Worm (Caenorhabditis elegans): ENCODE data around the gene toca-1.

Gene toca-1

DNA sequence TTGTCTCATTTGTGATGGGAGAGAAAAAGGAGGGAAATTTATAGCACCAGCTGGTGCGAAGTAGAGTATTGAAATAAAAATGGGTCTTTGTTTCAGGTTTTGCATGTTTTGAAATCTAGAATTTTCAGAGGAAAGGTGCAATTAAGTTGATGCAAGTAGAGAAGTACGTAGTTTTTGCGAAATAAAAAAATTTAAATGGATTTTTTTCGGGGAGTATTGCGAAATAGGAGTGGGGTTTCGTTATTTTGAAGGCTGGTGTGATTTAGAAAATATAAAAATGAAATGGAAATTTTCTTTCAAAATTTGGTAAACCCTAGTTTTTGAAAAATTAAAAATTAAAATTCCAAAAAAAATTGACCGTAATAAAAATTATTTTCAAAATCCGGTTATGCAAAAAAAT, 6.8 kb upstream of the toca-1 start:
- no peak for TF ChIP-seq pha-2 (tag; optimal IDR thresholded peaks at IDR 0.05)
- no peak for TF ChIP-seq nfya-1 (tag; optimal IDR thresholded peaks at IDR 0.05)
- no peak for TF ChIP-seq ceh-22 (tag; optimal IDR thresholded peaks at IDR 0.05)
- no peak for TF ChIP-seq sox-4 (tag; optimal IDR thresholded peaks at IDR 0.05)
- TF ChIP-seq zip-5 (tag; optimal IDR thresholded peaks at IDR 0.05): no peak
- TF ChIP-seq gmeb-2 (tag; optimal IDR thresholded peaks at IDR 0.05): no peak
- no peak for TF ChIP-seq eyg-1 (tag; optimal IDR thresholded peaks at IDR 0.05)

- no peak for TF ChIP-seq che-1 (tag; optimal IDR thresholded peaks at IDR 0.05)
- peak; percentile 21 for TF ChIP-seq sdc-2 (tag; optimal IDR thresholded peaks at IDR 0.05)
These were observed 6.1 kb upstream of the toca-1 start for ce11 chrX:1527338-1527737.

DNA sequence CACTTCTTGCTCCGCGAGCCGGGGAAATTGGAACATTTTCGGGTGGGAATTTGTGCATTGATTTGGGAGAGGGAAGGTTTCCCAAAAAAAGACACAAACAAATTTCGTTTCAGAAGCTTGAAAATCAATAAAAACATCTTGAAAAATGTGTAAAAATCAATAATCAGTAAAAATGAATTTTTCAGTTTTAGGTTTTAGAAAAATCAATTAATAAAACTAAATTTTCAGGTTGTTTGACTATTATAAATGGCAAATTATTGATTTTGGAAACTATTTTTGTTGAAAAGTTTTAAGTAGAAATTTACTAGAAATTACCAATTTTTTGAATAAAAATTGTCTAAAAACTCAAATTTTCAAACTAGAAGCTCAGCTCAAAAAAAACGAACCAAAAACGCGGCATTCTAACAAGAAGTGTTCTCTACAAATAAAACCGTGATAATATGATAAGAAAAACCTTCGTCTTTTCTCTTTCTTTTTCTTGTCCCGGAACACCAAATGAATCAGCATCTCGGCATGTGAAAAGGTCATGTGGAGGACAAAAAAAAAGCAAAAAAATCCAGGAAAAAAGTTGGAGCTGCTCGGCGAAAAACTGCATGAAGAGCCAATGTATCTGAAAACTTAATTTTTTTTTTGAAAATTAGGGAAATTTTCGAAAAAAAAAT, 4.4 kb upstream of the toca-1 start:
- no peak for TF ChIP-seq fkh-6 (tag; optimal IDR thresholded peaks at IDR 0.05)
- no peak for TF ChIP-seq dmd-4 (tag; optimal IDR thresholded peaks at IDR 0.05; ENCODE audit: borderline replicate concordance)
- no peak for TF ChIP-seq ceh-22 (tag; optimal IDR thresholded peaks at IDR 0.05)
- TF ChIP-seq ceh-6 (GFP tag; optimal IDR thresholded peaks at IDR 0.05): no peak
- no peak for TF ChIP-seq elt-4 (tag; optimal IDR thresholded peaks at IDR 0.05)

DNA sequence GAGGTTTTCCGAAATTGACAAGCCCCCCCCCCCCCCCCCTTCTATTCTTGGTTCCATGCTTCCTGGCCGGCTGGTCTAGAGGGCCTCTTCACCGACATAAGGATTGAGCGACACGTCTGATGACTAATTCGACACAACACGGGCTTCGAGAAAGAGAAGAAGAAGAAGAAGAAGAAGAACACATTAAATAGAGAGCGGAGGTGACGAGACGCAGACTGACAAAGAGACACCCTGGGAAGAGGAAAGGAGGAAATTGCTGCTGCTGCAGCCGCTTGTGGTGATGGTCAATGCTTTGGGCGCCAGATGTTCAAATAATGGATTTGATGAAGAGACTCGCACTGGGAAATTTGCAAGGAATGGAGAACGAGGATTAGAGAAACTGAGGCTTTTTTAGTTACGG, 3.3 kb upstream of the toca-1 start:
- TF ChIP-seq pros-1 (tag; optimal IDR thresholded peaks at IDR 0.05): no peak
- TF ChIP-seq ahr-1 (tag; optimal IDR thresholded peaks at IDR 0.05): no peak
- no peak for TF ChIP-seq T23F11.4 (GFP tag; optimal IDR thresholded peaks at IDR 0.05)
- TF ChIP-seq npax-4 (tag; optimal IDR thresholded peaks at IDR 0.05): no peak
- no peak for TF ChIP-seq dve-1 (tag; optimal IDR thresholded peaks at IDR 0.05)
- TF ChIP-seq syd-9 (tag; optimal IDR thresholded peaks at IDR 0.05): no peak
- TF ChIP-seq lim-6 (tag; optimal IDR thresholded peaks at IDR 0.05): no peak
- TF ChIP-seq fax-1 (tag; optimal IDR thresholded peaks at IDR 0.05): no peak
- TF ChIP-seq C08G9.2 (tag; optimal IDR thresholded peaks at IDR 0.05): no peak
- peak; percentile 68 for TF ChIP-seq hlh-8 (tag; optimal IDR thresholded peaks at IDR 0.05)
- TF ChIP-seq pha-2 (tag; optimal IDR thresholded peaks at IDR 0.05): no peak
- peak; percentile 61 for TF ChIP-seq nfya-1 (tag; optimal IDR thresholded peaks at IDR 0.05)
- no peak for TF ChIP-seq ceh-14 (tag; optimal IDR thresholded peaks at IDR 0.05)
- TF ChIP-seq ceh-24 (tag; optimal IDR thresholded peaks at IDR 0.05): no peak
- no peak for TF ChIP-seq ets-4 (tag; optimal IDR thresholded peaks at IDR 0.05)
- TF ChIP-seq eyg-1 (tag; optimal IDR thresholded peaks at IDR 0.05): no peak
- no peak for TF ChIP-seq lin-11 (tag; optimal IDR thresholded peaks at IDR 0.05)
- no peak for TF ChIP-seq ztf-16 (tag; optimal IDR thresholded peaks at IDR 0.05)
- TF ChIP-seq rnt-1 (tag; optimal IDR thresholded peaks at IDR 0.05): peak; percentile 50
- TF ChIP-seq dmd-4 (tag; optimal IDR thresholded peaks at IDR 0.05; ENCODE audit: borderline replicate concordance): no peak
- TF ChIP-seq fkh-10 (GFP tag; optimal IDR thresholded peaks at IDR 0.05): no peak
- TF ChIP-seq sox-2 (GFP tag; IDR thresholded peaks at IDR 0.05): no peak
- TF ChIP-seq pag-3 (tag; optimal IDR thresholded peaks at IDR 0.05; ENCODE audit: borderline replicate concordance): no peak
- TF ChIP-seq elt-4 (tag; optimal IDR thresholded peaks at IDR 0.05): no peak
- no peak for TF ChIP-seq C38D4.7 (GFP tag; optimal IDR thresholded peaks at IDR 0.05)
- no peak for TF ChIP-seq pqm-1 (tag; optimal IDR thresholded peaks at IDR 0.05)
- TF ChIP-seq hlh-6 (tag; optimal IDR thresholded peaks at IDR 0.05): no peak
- no peak for TF ChIP-seq hlh-13 (GFP tag; optimal IDR thresholded peaks at IDR 0.05)
- peak; percentile 73 for TF ChIP-seq ceh-31 (tag; optimal IDR thresholded peaks at IDR 0.05)
- TF ChIP-seq gmeb-2 (tag; optimal IDR thresholded peaks at IDR 0.05): no peak
- TF ChIP-seq madf-2 (tag; optimal IDR thresholded peaks at IDR 0.05): no peak
- no peak for TF ChIP-seq ceh-9 (tag; optimal IDR thresholded peaks at IDR 0.05)
- TF ChIP-seq unc-86 (tag; optimal IDR thresholded peaks at IDR 0.05): no peak
- no peak for TF ChIP-seq K02D7.2 (tag; optimal IDR thresholded peaks at IDR 0.05)
- no peak for TF ChIP-seq pat-9 (tag; optimal IDR thresholded peaks at IDR 0.05)
- TF ChIP-seq Y22D7AL.16 (tag; optimal IDR thresholded peaks at IDR 0.05): peak; percentile 4
- peak; percentile 31 for TF ChIP-seq unc-42 (tag; optimal IDR thresholded peaks at IDR 0.05)
- TF ChIP-seq odd-2 (tag; optimal IDR thresholded peaks at IDR 0.05): no peak
- no peak for TF ChIP-seq hlh-15 (tag; optimal IDR thresholded peaks at IDR 0.05)

Data from whole organism, late embryonic.